Worm (Caenorhabditis elegans): Measurements from ENCODE around the gene cpna-3.

DNA sequence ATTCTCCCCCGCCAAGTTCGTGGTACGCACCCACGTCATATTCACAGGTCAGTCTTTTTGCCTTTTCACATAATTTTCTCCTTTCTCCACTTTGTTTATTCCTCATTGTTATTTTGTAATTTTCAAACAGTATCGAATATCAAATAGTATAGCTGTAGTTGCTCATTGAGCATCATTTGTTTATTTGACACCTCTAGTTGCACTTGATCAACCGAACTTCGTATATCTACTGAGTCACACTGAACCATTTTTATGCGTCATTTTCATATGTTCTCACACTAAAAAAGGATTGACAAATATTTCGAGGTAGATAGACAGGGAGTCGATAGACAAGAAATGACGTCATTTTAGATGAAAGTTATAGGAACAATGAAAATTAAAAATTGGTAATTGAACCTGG lies 23.6 kb downstream of the cpna-3 start:
- TF ChIP-seq blmp-1 (tag; optimal IDR thresholded peaks at IDR 0.05), result no peak
- no peak for TF ChIP-seq lin-13 (tag; optimal IDR thresholded peaks at IDR 0.05)
- TF ChIP-seq lsy-2 (tag; optimal IDR thresholded peaks at IDR 0.05), result no peak
- no peak for TF ChIP-seq unc-62 (GFP tag; optimal IDR thresholded peaks at IDR 0.05)
- TF ChIP-seq ztf-11 (tag; optimal IDR thresholded peaks at IDR 0.05), result no peak

All from whole organism, mixed stage, embryonic.